Worm (Caenorhabditis elegans) whole organism, L4 larva: Measurements from ENCODE around the gene W05E10.5.

Source experiments
- aha-1 ChIP-seq: fragments of 150-350 bp; peaks from one replicate; lab custom pipeline; 2014; ENCODE audit warnings: missing biosample characterization, missing genetic modification characterization
- aly-2 ChIP-seq: sonication (generic microtip); optimal IDR thresholded peaks from 2 replicates; lab custom pipeline; 2018; ENCODE audit warnings: missing biosample characterization, missing genetic modification characterization
- ama-1 ChIP-seq: fragments of 150-350 bp; optimal IDR thresholded peaks from 2 replicates; lab custom pipeline; 2014; ENCODE audit warnings: inconsistent platforms, mixed read lengths
- ceh-28 ChIP-seq: fragments of 150-350 bp; optimal IDR thresholded peaks from 2 replicates; lab custom pipeline; 2014; ENCODE audit warnings: missing biosample characterization, missing genetic modification reagents, missing genetic modification characterization
- ceh-32 ChIP-seq: sonication (generic microtip); optimal IDR thresholded peaks from 2 replicates; lab custom pipeline; 2016; ENCODE audit warnings: mild to moderate bottlenecking, missing genetic modification characterization, missing compliant biosample characterization; ENCODE audit not compliant: poor library complexity
- ces-1 ChIP-seq: fragments of 150-350 bp; sonication (generic microtip); optimal IDR thresholded peaks from 4 replicates; lab custom pipeline; 2014; ENCODE audit warnings: missing biosample characterization, missing genetic modification reagents, missing genetic modification characterization
- daf-12 ChIP-seq: fragments of 150-350 bp; optimal IDR thresholded peaks from 2 replicates; lab custom pipeline; 2014; ENCODE audit warnings: missing biosample characterization, missing genetic modification reagents, missing genetic modification characterization
- daf-8 ChIP-seq: fragments of 200-800 bp; sonication (Bioruptor generic); IDR thresholded peaks from 2 replicates; pipeline ENCODE4 v1.3.6; 2022; ENCODE audit warnings: missing genetic modification characterization, missing compliant biosample characterization
- dmd-6 ChIP-seq: fragments of 200-800 bp; sonication (Bioruptor generic); IDR thresholded peaks from 2 replicates; pipeline ENCODE4 v1.3.6; 2022; ENCODE audit warnings: missing genetic modification reagents, missing genetic modification characterization, missing compliant biosample characterization
- egl-27 ChIP-seq: sonication (generic microtip); optimal IDR thresholded peaks from 3 replicates; lab custom pipeline; 2017; ENCODE audit warnings: missing biosample characterization, missing genetic modification reagents, missing genetic modification characterization
- fkh-10 ChIP-seq: fragments of 150-350 bp; optimal IDR thresholded peaks from 2 replicates; lab custom pipeline; 2014; ENCODE audit warnings: missing biosample characterization, missing genetic modification reagents, missing genetic modification characterization
- gei-8 ChIP-seq: fragments of 200-800 bp; sonication (Bioruptor generic); optimal IDR thresholded peaks from 2 replicates; lab custom pipeline; 2018; ENCODE audit warnings: mild to moderate bottlenecking, missing genetic modification characterization, missing compliant biosample characterization
- hlh-11 ChIP-seq: fragments of 200-800 bp; sonication (Bioruptor generic); optimal IDR thresholded peaks from 2 replicates; lab custom pipeline; 2018; ENCODE audit warnings: mild to moderate bottlenecking, missing genetic modification characterization, missing compliant biosample characterization
- lin-13 ChIP-seq: fragments of 150-350 bp; optimal IDR thresholded peaks from 2 replicates; lab custom pipeline; 2014; ENCODE audit warnings: missing biosample characterization, missing genetic modification reagents, missing genetic modification characterization
- lin-29 ChIP-seq: fragments of 200-800 bp; sonication (Bioruptor generic); IDR thresholded peaks from 2 replicates; pipeline ENCODE4 v1.3.6; 2022; ENCODE audit warnings: missing genetic modification reagents, missing genetic modification characterization, missing compliant biosample characterization
- lin-38 ChIP-seq: fragments of 200-800 bp; sonication (Bioruptor generic); IDR thresholded peaks from 2 replicates; pipeline ENCODE4 v1.3.6; 2022; ENCODE audit warnings: missing genetic modification reagents, missing genetic modification characterization, missing compliant biosample characterization
- lir-3 ChIP-seq: sonication (generic microtip); optimal IDR thresholded peaks from 2 replicates; lab custom pipeline; 2016; ENCODE audit warnings: mild to moderate bottlenecking, missing genetic modification characterization, missing compliant biosample characterization
- lsy-2 ChIP-seq, 2 experiments: fragments of 150-350 bp in 1 of 2; sonication (generic microtip) in 1 of 2; optimal IDR thresholded peaks; 2 replicates each; lab custom pipeline; 2014 to 2017; ENCODE audit warnings: missing biosample characterization in 2 of 2, missing genetic modification characterization in 2 of 2
- mxl-2 ChIP-seq: fragments of 200-800 bp; sonication (Bioruptor generic); conservative IDR thresholded peaks from 2 replicates; pipeline ENCODE4 v1.3.6; 2022; ENCODE audit warnings: missing genetic modification reagents, missing genetic modification characterization, missing compliant biosample characterization
- nhr-28 ChIP-seq: fragments of 150-350 bp; optimal IDR thresholded peaks from 2 replicates; lab custom pipeline; 2014; ENCODE audit warnings: missing biosample characterization, missing genetic modification characterization
- pqm-1 ChIP-seq: sonication (generic microtip); optimal IDR thresholded peaks from 2 replicates; lab custom pipeline; 2017; ENCODE audit warnings: missing biosample characterization, missing genetic modification characterization
- rbr-2 ChIP-seq: sonication (generic microtip); optimal IDR thresholded peaks from 2 replicates; lab custom pipeline; 2016; ENCODE audit warnings: missing genotype, missing genetic modification characterization, missing compliant biosample characterization
- snpc-4 ChIP-seq: fragments of 150-350 bp; optimal IDR thresholded peaks from 2 replicates; lab custom pipeline; 2014; ENCODE audit warnings: missing biosample characterization, missing genetic modification characterization
- unc-130 ChIP-seq: sonication (generic microtip); optimal IDR thresholded peaks from 2 replicates; lab custom pipeline; 2016; ENCODE audit warnings: missing genetic modification reagents, missing genetic modification characterization, missing compliant biosample characterization
- unc-62 ChIP-seq, 3 experiments: fragments of 150-350 bp in 1 of 3; sonication (generic microtip); optimal IDR thresholded peaks in 2 of 3; peaks in 1 of 3; 1 replicate in 1 of 3; 2 replicates in 2 of 3; lab custom pipeline; 2014 to 2017; ENCODE audit warnings: missing biosample characterization in 3 of 3, missing genetic modification characterization in 3 of 3, missing genetic modification reagents in 3 of 3, missing genotype in 1 of 3
- zfp-2 ChIP-seq: sonication (generic microtip); optimal IDR thresholded peaks from 2 replicates; lab custom pipeline; 2016; ENCODE audit warnings: mild to moderate bottlenecking, missing genetic modification characterization, missing compliant biosample characterization
- zip-11 ChIP-seq: fragments of 200-800 bp; sonication (Bioruptor generic); IDR thresholded peaks from 2 replicates; pipeline ENCODE4 v1.3.6; 2022; ENCODE audit warnings: missing genetic modification characterization, missing compliant biosample characterization
- ztf-11 ChIP-seq: fragments of 150-350 bp; optimal IDR thresholded peaks from 2 replicates; lab custom pipeline; 2014; ENCODE audit warnings: missing biosample characterization, missing genetic modification characterization

Gene W05E10.5

ce11 chrV:11715797-11716196 lies 20.3 kb upstream of the W05E10.5 start, which contains the start of gene tre-3:
Gene tre-3 (minus strand): TSS chrV:11715903.
- peak; percentile 51; the same call in 1 of the 2 replicates for TF ChIP-seq dmd-6 (GFP tag; lab: Robert Waterston, UW)
- peak in 1 of 2 experiments; percentile 27 for TF ChIP-seq unc-62 (GFP tag; optimal IDR thresholded peaks at IDR 0.05 in 1 of 2; lab: Kevin White, UChicago)
- TF ChIP-seq unc-62 (tag; optimal IDR thresholded peaks at IDR 0.05; lab: Kevin White, UChicago), result no peak
- no peak for TF ChIP-seq rbr-2 (tag; lab: Kevin White, UChicago)
- peak; percentile 8 for TF ChIP-seq pqm-1 (tag; lab: Kevin White, UChicago)
- no peak for TF ChIP-seq egl-27 (tag; lab: Kevin White, UChicago)
- no peak for TF ChIP-seq lin-13 (GFP tag; lab: Kevin White, UChicago)
- no peak for TF ChIP-seq ama-1 (lab: Kevin White, UChicago)
- peak; percentile 12 for TF ChIP-seq nhr-28 (tag; lab: Kevin White, UChicago)
- TF ChIP-seq ces-1, result no peak

- peak; percentile 85 for TF ChIP-seq ceh-32
- no peak for TF ChIP-seq daf-12
Measured at ce11 chrV:11711751-11712150, 16.3 kb upstream of the W05E10.5 start.

ce11 chrV:11706353-11706752 lies 10.9 kb upstream of the W05E10.5 start:
- peak; percentile 83 for TF ChIP-seq ceh-32
- TF ChIP-seq gei-8 (GFP tag; lab: Kevin White, UChicago), result no peak
- no peak for TF ChIP-seq lir-3 (tag; lab: Kevin White, UChicago)
- TF ChIP-seq unc-62 (GFP tag; optimal IDR thresholded peaks at IDR 0.05 in 1 of 2; lab: Kevin White, UChicago), result no peak
- TF ChIP-seq unc-62 (tag; optimal IDR thresholded peaks at IDR 0.05; lab: Kevin White, UChicago), result no peak

ce11 chrV:11705399-11705798 lies 9.9 kb upstream of the W05E10.5 start, which contains the start of gene ceh-32:
Gene ceh-32 (minus strand): TSS chrV:11705400.
- TF ChIP-seq ceh-32, result peak; percentile 64
- no peak for TF ChIP-seq lin-13 (GFP tag; lab: Kevin White, UChicago)

ce11 chrV:11704658-11705057 lies 9.2 kb upstream of the W05E10.5 start:
- no peak for TF ChIP-seq ceh-28 (tag; lab: Kevin White, UChicago)
- TF ChIP-seq lin-38 (GFP tag; lab: Robert Waterston, UW), result no peak
- TF ChIP-seq ces-1, result peak; percentile 82
- peak; percentile 92 for TF ChIP-seq ceh-32
- TF ChIP-seq mxl-2 (GFP tag; lab: Robert Waterston, UW), result no peak
- peak; percentile 84 for TF ChIP-seq aha-1 (tag; lab: Kevin White, UChicago)
- TF ChIP-seq lin-13 (GFP tag; lab: Kevin White, UChicago), result no peak
- TF ChIP-seq ztf-11 (tag; lab: Kevin White, UChicago), result no peak
- TF ChIP-seq zfp-2, result no peak
- TF ChIP-seq fkh-10 (GFP tag; lab: Kevin White, UChicago), result peak; percentile 77
- TF ChIP-seq daf-12, result no peak
- TF ChIP-seq, all 104 proteins: peak for 4

- TF ChIP-seq hlh-11 (tag; lab: Kevin White, UChicago), result no peak
- no peak for TF ChIP-seq lsy-2 (tag; optimal IDR thresholded peaks at IDR 0.05; lab: Kevin White, UChicago)
- TF ChIP-seq snpc-4 (tag; lab: Kevin White, UChicago), result no peak
- TF ChIP-seq aly-2 (tag; lab: Kevin White, UChicago), result no peak
- TF ChIP-seq daf-8, result no peak
- no peak for TF ChIP-seq unc-130 (GFP tag; lab: Kevin White, UChicago)
- peak; percentile 68 for TF ChIP-seq ces-1
- no peak for TF ChIP-seq zip-11 (GFP tag; lab: Robert Waterston, UW)
- TF ChIP-seq lin-29 (GFP tag; lab: Robert Waterston, UW), result no peak
- TF ChIP-seq fkh-10 (GFP tag; lab: Kevin White, UChicago), result peak; percentile 84
Measured at ce11 chrV:11697482-11697881, 2.0 kb upstream of the W05E10.5 start.

ce11 chrV:11691553-11691952 lies 3.9 kb downstream of the W05E10.5 start, which contains the start of gene W05E10.1:
Gene W05E10.1 (minus strand): TSS chrV:11691691.
- TF ChIP-seq nhr-28 (tag; lab: Kevin White, UChicago) (peak; percentile 76), egl-27 (tag; lab: Kevin White, UChicago) (no peak), pqm-1 (tag; lab: Kevin White, UChicago) (peak; percentile 59), dmd-6 (GFP tag; lab: Robert Waterston, UW) (peak; percentile 63), aha-1 (tag; lab: Kevin White, UChicago) (peak; percentile 62)
